Worm (Caenorhabditis elegans) whole organism, late embryonic: ENCODE results near the gene H08J19.1.

ENCODE experiments used
- ceh-45 ChIP-seq: fragments of 200-800 bp; sonication (Bioruptor generic); IDR thresholded peaks from 2 replicates; pipeline ENCODE4 v1.3.6; 2022; ENCODE audit warnings: missing genetic modification reagents, missing genetic modification characterization, missing compliant biosample characterization
- madf-2 ChIP-seq: sonication (generic microtip); optimal IDR thresholded peaks from 2 replicates; lab custom pipeline; 2017; ENCODE audit warnings: missing genetic modification characterization, missing compliant biosample characterization
- unc-42 ChIP-seq: sonication (generic microtip); optimal IDR thresholded peaks from 2 replicates; lab custom pipeline; 2016; ENCODE audit warnings: missing genotype, missing genetic modification characterization, missing compliant biosample characterization

The H08J19.1 gene

ce11 chrX:15693466-15693865 lies 50.7 kb downstream of the H08J19.1 start:
- TF ChIP-seq ceh-45 (GFP tag; lab: Robert Waterston, UW) (no peak), madf-2 (tag; lab: Kevin White, UChicago) (no peak), unc-42 (tag; lab: Kevin White, UChicago) (no peak)
